Fruit fly (Drosophila melanogaster) whole organism, embryonic: ENCODE results near the gene gro.

Experiments used
- B-H2 ChIP-seq: fragments of 200-800 bp; sonication (Bioruptor generic); optimal IDR thresholded peaks from 2 replicates; lab custom pipeline; 2018; ENCODE audit warnings: missing biosample characterization, mild to moderate bottlenecking, missing genetic modification characterization
- Blimp-1 ChIP-seq: fragments of 200-800 bp; sonication (Bioruptor generic); optimal IDR thresholded peaks from 3 replicates; lab custom pipeline; 2018; ENCODE audit warnings: missing biosample characterization, missing genetic modification characterization, mild to moderate bottlenecking, moderate library complexity, missing genetic modification reagents
- CG10147 ChIP-seq: fragments of 200-800 bp; sonication (Bioruptor generic); optimal IDR thresholded peaks from 2 replicates; lab custom pipeline; 2019; ENCODE audit warnings: missing biosample characterization, mild to moderate bottlenecking, missing genetic modification characterization, moderate library complexity
- CG10274 ChIP-seq: fragments of 200-800 bp; sonication (Bioruptor generic); optimal IDR thresholded peaks from 3 replicates; lab custom pipeline; 2017; ENCODE audit warnings: missing biosample characterization, mild to moderate bottlenecking, missing genetic modification characterization
- CG10431 ChIP-seq: fragments of 200-800 bp; sonication (Bioruptor generic); optimal IDR thresholded peaks from 3 replicates; lab custom pipeline; 2018; ENCODE audit warnings: missing biosample characterization, mild to moderate bottlenecking, missing genetic modification characterization
- CG10543 ChIP-seq: fragments of 200-800 bp; sonication (Bioruptor generic); optimal IDR thresholded peaks from 3 replicates; lab custom pipeline; 2017; ENCODE audit warnings: missing biosample characterization, mild to moderate bottlenecking, missing genetic modification characterization, moderate library complexity
- CG1233 ChIP-seq: fragments of 200-800 bp; sonication (Bioruptor generic); optimal IDR thresholded peaks from 4 replicates; lab custom pipeline; 2018; ENCODE audit warnings: missing biosample characterization, mild to moderate bottlenecking, missing genetic modification characterization
- CG13624 ChIP-seq: fragments of 200-800 bp; sonication (Bioruptor generic); optimal IDR thresholded peaks from 2 replicates; lab custom pipeline; 2016; ENCODE audit warnings: missing biosample characterization, missing genetic modification characterization
- CG14441 ChIP-seq: fragments of 200-800 bp; sonication (Bioruptor generic); IDR thresholded peaks from 2 replicates; pipeline ENCODE4 v1.3.6; 2022; ENCODE audit warnings: missing biosample characterization, missing genetic modification characterization
- CG1832 ChIP-seq: fragments of 200-800 bp; sonication (Bioruptor generic); optimal IDR thresholded peaks from 2 replicates; lab custom pipeline; 2017; ENCODE audit warnings: missing biosample characterization, mild to moderate bottlenecking, missing genetic modification characterization, inconsistent platforms
- CG18476 ChIP-seq: fragments of 200-800 bp; sonication (Bioruptor generic); optimal IDR thresholded peaks from 2 replicates; lab custom pipeline; 2016; ENCODE audit warnings: missing biosample characterization, mild to moderate bottlenecking, missing genetic modification characterization
- CG18599 ChIP-seq: fragments of 200-800 bp; sonication (Bioruptor generic); optimal IDR thresholded peaks from 3 replicates; lab custom pipeline; 2017; ENCODE audit warnings: missing biosample characterization, missing genetic modification characterization, mild to moderate bottlenecking, moderate library complexity, missing genetic modification reagents
- CG2120 ChIP-seq: fragments of 200-800 bp; sonication (Bioruptor generic); optimal IDR thresholded peaks from 3 replicates; lab custom pipeline; 2016; ENCODE audit warnings: missing biosample characterization, missing genetic modification characterization
- CG31224 ChIP-seq: fragments of 200-800 bp; sonication (Bioruptor generic); IDR thresholded peaks from 2 replicates; pipeline ENCODE4 v1.3.6; 2022; ENCODE audit warnings: missing biosample characterization, missing genetic modification characterization
- CG33557 ChIP-seq: fragments of 200-800 bp; sonication (Bioruptor generic); optimal IDR thresholded peaks from 2 replicates; lab custom pipeline; 2019; ENCODE audit warnings: missing biosample characterization, mild to moderate bottlenecking, missing genetic modification characterization, moderate library complexity
- CG7357 ChIP-seq: fragments of 200-800 bp; sonication (Bioruptor generic); IDR thresholded peaks from 3 replicates; pipeline ENCODE4 v1.3.6; 2022; ENCODE audit warnings: missing biosample characterization, missing genetic modification characterization
- CG7928 ChIP-seq: fragments of 200-800 bp; sonication (Bioruptor generic); optimal IDR thresholded peaks from 2 replicates; lab custom pipeline; 2017; ENCODE audit warnings: missing biosample characterization, mild to moderate bottlenecking, missing genetic modification characterization
- CG8281 ChIP-seq: fragments of 200-800 bp; sonication (Bioruptor generic); optimal IDR thresholded peaks from 2 replicates; lab custom pipeline; 2018; ENCODE audit warnings: missing biosample characterization, mild to moderate bottlenecking, missing genetic modification characterization, moderate library complexity
- CoRest ChIP-seq: fragments of 200-800 bp; sonication (Bioruptor generic); optimal IDR thresholded peaks from 3 replicates; lab custom pipeline; 2018; ENCODE audit warnings: missing biosample characterization, mild to moderate bottlenecking, missing genetic modification characterization, moderate library complexity
- Dip3 ChIP-seq: fragments of 200-800 bp; sonication (Bioruptor generic); optimal IDR thresholded peaks from 3 replicates; lab custom pipeline; 2016; ENCODE audit warnings: missing biosample characterization, missing genetic modification characterization
- Fer2 ChIP-seq: fragments of 200-800 bp; sonication (Bioruptor generic); optimal IDR thresholded peaks from 2 replicates; lab custom pipeline; 2018; ENCODE audit warnings: missing biosample characterization, mild to moderate bottlenecking, missing genetic modification characterization, moderate library complexity
- Gug ChIP-seq: fragments of 200-800 bp; sonication (Bioruptor generic); IDR thresholded peaks from 4 replicates; pipeline ENCODE4 v1.3.6; 2022; ENCODE audit warnings: missing biosample characterization, missing genetic modification characterization
- HLH4C ChIP-seq: fragments of 200-800 bp; sonication (Bioruptor generic); IDR thresholded peaks from 3 replicates; pipeline ENCODE4 v1.3.6; 2022; ENCODE audit warnings: missing biosample characterization, missing genetic modification characterization; ENCODE audit not compliant: partially characterized antibody
- Hey ChIP-seq: fragments of 200-800 bp; sonication (Bioruptor generic); optimal IDR thresholded peaks from 3 replicates; lab custom pipeline; 2018; ENCODE audit warnings: missing biosample characterization, mild to moderate bottlenecking, missing genetic modification characterization
- Hr39 ChIP-seq: fragments of >200 bp; optimal IDR thresholded peaks from 2 replicates; lab custom pipeline; 2017
- PHDP ChIP-seq: fragments of 200-800 bp; sonication (Bioruptor generic); optimal IDR thresholded peaks from 3 replicates; lab custom pipeline; 2018; ENCODE audit warnings: missing biosample characterization, mild to moderate bottlenecking, missing genetic modification characterization, moderate library complexity
- Pdp1 ChIP-seq, 2 experiments: fragments of 200-800 bp; sonication (Bioruptor generic); optimal IDR thresholded peaks; 3 replicates each; lab custom pipeline; 2016; ENCODE audit warnings: missing biosample characterization in 2 of 2, missing genetic modification characterization in 2 of 2, mild to moderate bottlenecking in 1 of 2, moderate library complexity in 1 of 2
- Rx ChIP-seq: fragments of 200-800 bp; sonication (Bioruptor generic); IDR thresholded peaks from 2 replicates; pipeline ENCODE4 v1.3.6; 2022; ENCODE audit warnings: missing biosample characterization, missing genetic modification characterization
- Sox100B ChIP-seq: fragments of 200-800 bp; sonication (Bioruptor generic); optimal IDR thresholded peaks from 3 replicates; lab custom pipeline; 2018; ENCODE audit warnings: missing biosample characterization, mild to moderate bottlenecking, missing genetic modification characterization
- Ssrp ChIP-seq: fragments of 200-800 bp; sonication (Bioruptor generic); optimal IDR thresholded peaks from 2 replicates; lab custom pipeline; 2018; ENCODE audit warnings: missing biosample characterization, mild to moderate bottlenecking, missing genetic modification characterization, moderate library complexity
- al ChIP-seq: fragments of 200-800 bp; sonication (Bioruptor generic); IDR thresholded peaks from 2 replicates; pipeline ENCODE4 v1.3.6; 2022; ENCODE audit warnings: missing biosample characterization, missing genetic modification characterization
- ase ChIP-seq: fragments of 200-800 bp; sonication (Bioruptor generic); IDR thresholded peaks from 3 replicates; pipeline ENCODE4 v1.3.6; 2022; ENCODE audit warnings: missing biosample characterization, missing genetic modification characterization
- bbx ChIP-seq: fragments of 200-800 bp; sonication (Bioruptor generic); IDR thresholded peaks from 2 replicates; pipeline ENCODE4 v1.3.6; 2022; ENCODE audit warnings: missing biosample characterization, missing genetic modification characterization; ENCODE audit not compliant: partially characterized antibody
- cg ChIP-seq: fragments of 200-800 bp; sonication (Bioruptor generic); optimal IDR thresholded peaks from 3 replicates; lab custom pipeline; 2019; ENCODE audit warnings: missing biosample characterization, mild to moderate bottlenecking, missing genetic modification characterization, moderate library complexity
- crc ChIP-seq: fragments of 200-800 bp; sonication (Bioruptor generic); optimal IDR thresholded peaks from 2 replicates; lab custom pipeline; 2016; ENCODE audit warnings: missing biosample characterization, missing genetic modification characterization
- cwo ChIP-seq: fragments of 200-800 bp; sonication (Bioruptor generic); optimal IDR thresholded peaks from 3 replicates; lab custom pipeline; 2017; ENCODE audit warnings: missing biosample characterization, missing genetic modification characterization, mild to moderate bottlenecking, moderate library complexity, missing genetic modification reagents
- ftz-f1 ChIP-seq: fragments of 200-800 bp; sonication (Bioruptor generic); optimal IDR thresholded peaks from 2 replicates; lab custom pipeline; 2016; ENCODE audit warnings: missing biosample characterization, missing genetic modification characterization
- ind ChIP-seq: fragments of 200-800 bp; sonication (Bioruptor generic); optimal IDR thresholded peaks from 3 replicates; lab custom pipeline; 2016; ENCODE audit warnings: missing biosample characterization, missing genetic modification characterization
- lola ChIP-seq, 3 experiments: fragments of >200 bp in 2 of 3; fragments of 200-800 bp in 1 of 3; sonication (Bioruptor generic) in 1 of 3; optimal IDR thresholded peaks; 2 replicates each; lab custom pipeline; 2017 to 2019; ENCODE audit warnings: missing biosample characterization in 3 of 3, missing genetic modification characterization in 3 of 3, mild to moderate bottlenecking in 1 of 3, moderate library complexity in 1 of 3
- lov ChIP-seq, 2 experiments: fragments of 200-800 bp in 1 of 2; fragments of >200 bp in 1 of 2; sonication (Bioruptor generic) in 1 of 2; IDR thresholded peaks in 1 of 2; optimal IDR thresholded peaks in 1 of 2; 2 replicates in 1 of 2; 3 replicates in 1 of 2; pipeline versions ENCODE4 v1.3.6 to Lab custom; 2017 to 2022; ENCODE audit warnings: missing biosample characterization in 1 of 2, missing genetic modification characterization in 1 of 2
- luna ChIP-seq: fragments of 200-800 bp; sonication (Bioruptor generic); optimal IDR thresholded peaks from 2 replicates; lab custom pipeline; 2016; ENCODE audit warnings: missing biosample characterization, missing genetic modification characterization
- onecut ChIP-seq: fragments of 200-800 bp; sonication (Bioruptor generic); IDR thresholded peaks from 2 replicates; pipeline ENCODE4 v1.3.6; 2022; ENCODE audit warnings: missing biosample characterization, missing genetic modification characterization
- peb ChIP-seq: fragments of 200-800 bp; sonication (Bioruptor generic); IDR thresholded peaks from 2 replicates; pipeline ENCODE4 v1.3.6; 2022; ENCODE audit warnings: missing biosample characterization, missing genetic modification characterization
- phol ChIP-seq: fragments of 200-800 bp; sonication (Bioruptor generic); optimal IDR thresholded peaks from 3 replicates; lab custom pipeline; 2018; ENCODE audit warnings: missing biosample characterization, mild to moderate bottlenecking, missing genetic modification characterization, moderate library complexity
- ro ChIP-seq: fragments of 200-800 bp; sonication (Bioruptor generic); IDR thresholded peaks from 2 replicates; pipeline ENCODE4 v1.3.6; 2022; ENCODE audit warnings: missing biosample characterization, missing genetic modification characterization
- so ChIP-seq: fragments of 200-800 bp; sonication (Bioruptor generic); IDR thresholded peaks from 3 replicates; pipeline ENCODE4 v1.3.6; 2022; ENCODE audit warnings: missing biosample characterization, missing genetic modification characterization
- tgo ChIP-seq: fragments of 200-800 bp; sonication (Bioruptor generic); IDR thresholded peaks from 3 replicates; pipeline ENCODE4 v1.3.6; 2022; ENCODE audit warnings: missing biosample characterization, missing genetic modification characterization
- wek ChIP-seq: fragments of 200-800 bp; sonication (Bioruptor generic); optimal IDR thresholded peaks from 3 replicates; lab custom pipeline; 2018; ENCODE audit warnings: missing biosample characterization, mild to moderate bottlenecking, missing genetic modification characterization, moderate library complexity

Gene gro

DNA sequence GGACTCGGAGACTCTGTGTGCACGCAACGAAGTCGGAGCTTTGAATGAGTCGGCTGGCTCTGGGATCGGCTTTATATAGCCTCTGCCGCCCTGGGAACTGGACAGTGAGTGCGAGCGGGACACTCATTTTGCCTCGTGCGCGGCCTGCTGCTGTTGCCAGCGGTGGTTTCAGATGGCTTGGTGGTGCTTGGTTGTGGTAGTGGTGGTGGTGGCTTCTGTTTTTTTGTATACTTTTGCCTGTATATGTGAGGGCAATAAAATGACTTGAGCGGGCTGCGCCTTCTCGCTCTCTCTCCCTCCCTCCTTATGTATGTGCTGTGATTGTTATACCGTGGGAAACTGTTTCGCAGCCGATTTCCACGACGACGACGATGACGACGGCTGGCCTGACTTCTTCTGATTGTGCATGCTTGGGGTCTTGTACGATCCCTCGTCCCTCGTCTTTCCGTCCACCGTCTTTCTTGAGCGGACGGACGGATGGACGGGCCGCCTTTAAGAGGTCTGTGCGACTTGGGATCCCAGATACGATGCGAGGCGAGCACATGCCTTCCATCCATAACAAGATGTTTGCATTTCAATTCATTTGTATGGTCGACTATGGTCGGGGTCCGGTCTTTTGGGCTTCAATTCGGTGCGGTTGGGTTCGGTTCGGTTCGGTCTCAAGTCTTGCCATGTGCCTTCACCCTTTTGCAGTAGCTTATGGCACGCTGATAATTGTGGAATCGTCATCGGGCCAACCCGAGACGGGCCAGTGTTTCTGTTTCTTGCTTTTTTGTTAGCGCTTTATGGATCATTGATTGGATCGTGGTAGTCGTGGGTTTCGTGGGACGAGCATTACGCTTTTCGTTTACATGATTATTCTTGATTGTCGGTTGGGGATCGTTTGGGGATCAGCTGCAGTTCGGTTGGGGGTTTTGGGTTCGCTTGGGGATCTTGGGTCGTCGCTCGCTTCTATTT is 35.3 kb upstream of the gro start (continued):
- no peak for TF ChIP-seq Fer2 (tag; lab: Kevin White, UChicago)
- TF ChIP-seq ind (GFP tag; lab: Kevin White, UChicago): no peak
- no peak for TF ChIP-seq CG18476 (GFP tag; lab: Kevin White, UChicago)
- TF ChIP-seq crc (GFP tag; lab: Kevin White, UChicago): no peak
- no peak for TF ChIP-seq al (GFP tag; lab: Robert Waterston, UW)
- TF ChIP-seq peb (GFP tag; lab: Robert Waterston, UW): no peak
- no peak for TF ChIP-seq CG31224
- TF ChIP-seq cg (GFP tag; lab: Kevin White, UChicago): peak; percentile 93
- TF ChIP-seq Sox100B (GFP tag; lab: Kevin White, UChicago): no peak
- no peak for TF ChIP-seq wek (GFP tag; lab: Kevin White, UChicago)
- TF ChIP-seq CG10274 (GFP tag; lab: Kevin White, UChicago): no peak
- peak; percentile 76 for TF ChIP-seq cwo (GFP tag; lab: Kevin White, UChicago)
- TF ChIP-seq CG14441: no peak
- peak; percentile 43 for TF ChIP-seq bbx (GFP tag; lab: Robert Waterston, UW)
- TF ChIP-seq phol (tag; lab: Kevin White, UChicago): no peak
- no peak for TF ChIP-seq ase (GFP tag; lab: Robert Waterston, UW)
- TF ChIP-seq CoRest (tag; lab: Kevin White, UChicago): no peak
- TF ChIP-seq B-H2 (GFP tag; lab: Kevin White, UChicago): no peak
- no peak for TF ChIP-seq CG2120 (GFP tag; lab: Kevin White, UChicago)
- no peak for TF ChIP-seq tgo (GFP tag; lab: Robert Waterston, UW)
- TF ChIP-seq CG33557: peak; percentile 22
- TF ChIP-seq CG13624 (GFP tag; lab: Kevin White, UChicago): no peak
- TF ChIP-seq luna (GFP tag; lab: Kevin White, UChicago): no peak
- TF ChIP-seq CG10543 (GFP tag; lab: Kevin White, UChicago): peak; percentile 97
- no peak for TF ChIP-seq Rx (GFP tag; lab: Robert Waterston, UW)
- TF ChIP-seq Ssrp (tag; lab: Kevin White, UChicago): no peak
- no peak for TF ChIP-seq Dip3 (GFP tag; lab: Kevin White, UChicago)
- TF ChIP-seq ftz-f1 (GFP tag; lab: Kevin White, UChicago): no peak
- TF ChIP-seq CG10431 (GFP tag; lab: Kevin White, UChicago): no peak
- no peak for TF ChIP-seq Hr39 (lab: Kevin White, UChicago)
- TF ChIP-seq lola (GFP tag; optimal IDR thresholded peaks at IDR 0.05; lab: Kevin White, UChicago): no peak
- TF ChIP-seq Hey (tag; lab: Kevin White, UChicago): peak; percentile 68
- TF ChIP-seq so (GFP tag; lab: Robert Waterston, UW): no peak
- TF ChIP-seq Blimp-1: no peak
- TF ChIP-seq ro (GFP tag; lab: Robert Waterston, UW): no peak
- TF ChIP-seq CG8281 (tag; lab: Kevin White, UChicago): no peak
- peak; percentile 89 for TF ChIP-seq CG1832
- TF ChIP-seq Pdp1 (GFP tag; optimal IDR thresholded peaks at IDR 0.05; lab: Kevin White, UChicago): peak; percentile 1 to 33
- TF ChIP-seq CG18599: peak; percentile 17
- no peak for TF ChIP-seq Gug (GFP tag; lab: Robert Waterston, UW)
- TF ChIP-seq CG1233 (GFP tag; lab: Kevin White, UChicago): no peak
- no peak for TF ChIP-seq CG7357 (GFP tag; lab: Robert Waterston, UW)
- no peak for TF ChIP-seq CG10147 (GFP tag; lab: Kevin White, UChicago)
- TF ChIP-seq HLH4C (GFP tag; lab: Robert Waterston, UW): peak; percentile 30; the same call in 1 of the 3 replicates
- TF ChIP-seq CG7928 (GFP tag; lab: Kevin White, UChicago): no peak
- no peak for TF ChIP-seq PHDP
- no peak for TF ChIP-seq onecut
- no peak for TF ChIP-seq lov (optimal IDR thresholded peaks at IDR 0.05; lab: Kevin White, UChicago)
- no peak for TF ChIP-seq lov (GFP tag; IDR thresholded peaks at IDR 0.05; lab: Robert Waterston, UW)
